Fruit fly (Drosophila melanogaster): ENCODE results near the gene CG31036.

Gene CG31036

DNA sequence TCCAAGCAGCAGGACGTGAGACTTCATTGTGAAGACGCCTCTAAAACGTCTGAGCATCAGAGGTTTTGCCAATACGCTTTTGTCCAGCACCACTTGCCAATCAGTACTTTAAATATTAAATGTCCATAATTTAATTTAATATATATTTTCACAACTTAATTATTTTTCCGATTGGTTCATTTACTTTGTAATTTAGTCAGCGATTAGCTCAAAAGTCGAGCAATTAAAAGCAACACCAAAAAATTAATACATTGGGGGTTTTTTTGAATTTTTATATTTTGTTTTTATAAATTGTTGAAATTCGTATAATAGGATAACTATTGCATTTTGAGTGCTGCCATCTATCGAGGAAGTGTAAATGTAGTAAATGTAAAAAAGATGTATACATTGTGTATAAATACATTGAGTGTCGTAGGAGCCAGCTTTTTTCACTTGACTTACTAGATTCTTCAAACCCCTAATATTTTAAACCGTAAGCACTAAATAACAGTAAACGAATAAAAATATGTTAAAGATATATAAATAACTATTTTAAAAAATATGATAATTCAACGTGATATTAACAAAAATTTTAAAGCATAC, 4.0 kb upstream of the CG31036 start, which contains the start of gene CG15517 (continued):
- TF ChIP-seq pros (GFP tag; optimal IDR thresholded peaks at IDR 0.05) (no peak), sens (GFP tag) (no peak), Mes4 (GFP tag; optimal IDR thresholded peaks at IDR 0.05) (no peak), fd96Cb (tag; optimal IDR thresholded peaks at IDR 0.05) (no peak), CG2678 (tag; optimal IDR thresholded peaks at IDR 0.05) (peak; percentile 15), CG18764 (GFP tag; optimal IDR thresholded peaks at IDR 0.05) (no peak), nmo (GFP tag; optimal IDR thresholded peaks at IDR 0.05) (peak; percentile 21), Mad (GFP tag; optimal IDR thresholded peaks at IDR 0.05) (no peak), Hr51 (GFP tag; optimal IDR thresholded peaks at IDR 0.05) (peak in 1 of 2 experiments; percentile 9), CG7839 (tag; optimal IDR thresholded peaks at IDR 0.05) (peak; percentile 38), cas (GFP tag; IDR thresholded peaks at IDR 0.05) (no peak), CG30020 (tag; optimal IDR thresholded peaks at IDR 0.05) (no peak), CG42726 (GFP tag; IDR thresholded peaks at IDR 0.05; ENCODE audit: partially characterized antibody) (peak; percentile 61), Bdp1 (GFP tag; optimal IDR thresholded peaks at IDR 0.05) (no peak), CG6791 (GFP tag; IDR thresholded peaks at IDR 0.05; ENCODE audit: partially characterized antibody) (peak; percentile 60; the same call in 1 of the 3 replicates), CG15696 (tag; optimal IDR thresholded peaks at IDR 0.05) (peak; percentile 19), fd3F (GFP tag; optimal IDR thresholded peaks at IDR 0.05) (no peak), Adf1 (GFP tag; IDR thresholded peaks at IDR 0.05) (no peak), Atf-2 (GFP tag; optimal IDR thresholded peaks at IDR 0.05) (no peak), Abd-B (GFP tag; optimal IDR thresholded peaks at IDR 0.05) (no peak), Kr (GFP tag; optimal IDR thresholded peaks at IDR 0.05) (no peak), tna (GFP tag; IDR thresholded peaks at IDR 0.05; ENCODE audit: partially characterized antibody) (no peak), CG7372 (GFP tag; IDR thresholded peaks at IDR 0.05) (peak; percentile 45; the same call in 1 of the 2 replicates), dmrt99B (tag; optimal IDR thresholded peaks at IDR 0.05) (no peak), CG9817 (tag; optimal IDR thresholded peaks at IDR 0.05) (peak; percentile 32), Nf-YC (tag; optimal IDR thresholded peaks at IDR 0.05) (no peak), knrl (GFP tag; IDR thresholded peaks at IDR 0.05; ENCODE audit: partially characterized antibody) (peak; percentile 66; the same call in 1 of the 3 replicates), Trl (optimal IDR thresholded peaks at IDR 0.05) (no peak), Trl (GFP tag; optimal IDR thresholded peaks at IDR 0.05) (no peak), Rfx (GFP tag; IDR thresholded peaks at IDR 0.05) (0 out of 2 replicates have a peak, but pooled peaks have one; percentile 30), CoRest (tag; optimal IDR thresholded peaks at IDR 0.05) (peak; percentile 45), HmgZ (tag; optimal IDR thresholded peaks at IDR 0.05) (peak; percentile 52), pzg (GFP tag; optimal IDR thresholded peaks at IDR 0.05) (no peak), CG17361 (GFP tag; IDR thresholded peaks at IDR 0.05) (0 out of 3 replicates have a peak, but pooled peaks have one; percentile 32), tin (GFP tag; optimal IDR thresholded peaks at IDR 0.05) (no peak), slbo (GFP tag; IDR thresholded peaks at IDR 0.05) (peak; percentile 55), hkb (optimal IDR thresholded peaks at IDR 0.05) (no peak), hkb (GFP tag; IDR thresholded peaks at IDR 0.05) (no peak), CG3726 (GFP tag; IDR thresholded peaks at IDR 0.05) (no peak), CG9797 (GFP tag; optimal IDR thresholded peaks at IDR 0.05) (no peak), exex (tag; optimal IDR thresholded peaks at IDR 0.05) (no peak), sob (GFP tag; IDR thresholded peaks at IDR 0.05) (no peak), CG9932 (GFP tag; IDR thresholded peaks at IDR 0.05) (peak; percentile 54), peb (GFP tag; IDR thresholded peaks at IDR 0.05) (no peak), vvl (GFP tag; IDR thresholded peaks at IDR 0.05) (peak; percentile 85), caup (GFP tag; optimal IDR thresholded peaks at IDR 0.05; ENCODE audit: severe bottlenecking) (no peak), gem (tag; optimal IDR thresholded peaks at IDR 0.05) (peak; percentile 26), Med (GFP tag) (peak; percentile 66), dmrt11E (tag; optimal IDR thresholded peaks at IDR 0.05) (no peak), CG2875 (GFP tag; optimal IDR thresholded peaks at IDR 0.05) (no peak)
